Worm (Caenorhabditis elegans) whole organism, L2 larva: Measurements from ENCODE around the gene nmgp-1.

Experiments
- F13H6.1 ChIP-seq: sonication (generic microtip); optimal IDR thresholded peaks from 2 replicates; lab custom pipeline; 2016; ENCODE audit warnings: missing genetic modification characterization, missing compliant biosample characterization
- R02D3.7 ChIP-seq: fragments of 150-350 bp; optimal IDR thresholded peaks from 2 replicates; lab custom pipeline; 2014; ENCODE audit warnings: missing biosample characterization, missing genetic modification characterization
- alr-1 ChIP-seq: fragments of 150-350 bp; optimal IDR thresholded peaks from 2 replicates; lab custom pipeline; 2014; ENCODE audit warnings: missing biosample characterization, missing genetic modification characterization
- aly-2 ChIP-seq: fragments of 150-350 bp; optimal IDR thresholded peaks from 2 replicates; lab custom pipeline; 2014; ENCODE audit warnings: missing biosample characterization, missing genetic modification characterization
- ama-1 ChIP-seq: fragments of 150-350 bp; optimal IDR thresholded peaks from 2 replicates; lab custom pipeline; 2018; ENCODE audit warnings: inconsistent platforms
- blmp-1 ChIP-seq: sonication (generic microtip); optimal IDR thresholded peaks from 2 replicates; lab custom pipeline; 2017; ENCODE audit warnings: missing genetic modification characterization, mild to moderate bottlenecking, missing compliant biosample characterization, antibody characterized with exemption, moderate library complexity; ENCODE audit not compliant: insufficient read depth
- crh-2 ChIP-seq: sonication (generic microtip); optimal IDR thresholded peaks from 2 replicates; lab custom pipeline; 2017; ENCODE audit warnings: missing biosample characterization, missing genetic modification characterization
- elt-1 ChIP-seq: fragments of 150-350 bp; optimal IDR thresholded peaks from 2 replicates; lab custom pipeline; 2014; ENCODE audit warnings: missing biosample characterization, missing genetic modification characterization
- lin-39 ChIP-seq: fragments of 150-350 bp; optimal IDR thresholded peaks from 2 replicates; lab custom pipeline; 2014; ENCODE audit warnings: missing biosample characterization, missing genetic modification reagents, missing genetic modification characterization
- mbf-1 ChIP-seq: sonication (generic microtip); optimal IDR thresholded peaks from 2 replicates; lab custom pipeline; 2017; ENCODE audit warnings: missing biosample characterization, missing genetic modification characterization
- nhr-11 ChIP-seq: fragments of 150-350 bp; optimal IDR thresholded peaks from 2 replicates; lab custom pipeline; 2014; ENCODE audit warnings: missing biosample characterization, missing genetic modification characterization
- skn-1 ChIP-seq: sonication (generic microtip); optimal IDR thresholded peaks from 2 replicates; lab custom pipeline; 2017; ENCODE audit warnings: missing biosample characterization, missing genetic modification characterization
- unc-62 ChIP-seq: fragments of 150-350 bp; optimal IDR thresholded peaks from 2 replicates; lab custom pipeline; 2014; ENCODE audit warnings: missing biosample characterization, missing genetic modification reagents, missing genetic modification characterization
- ztf-11 ChIP-seq: sonication (generic microtip); optimal IDR thresholded peaks from 2 replicates; lab custom pipeline; 2017; ENCODE audit warnings: missing biosample characterization, missing genetic modification characterization

- TF ChIP-seq elt-1 (tag; lab: Kevin White, UChicago) = no peak
- TF ChIP-seq unc-62 = no peak
- TF ChIP-seq aly-2 (tag; lab: Kevin White, UChicago) = no peak
- TF ChIP-seq ztf-11 (tag; lab: Kevin White, UChicago) = no peak
- no peak for TF ChIP-seq mbf-1 (tag; lab: Kevin White, UChicago)
- TF ChIP-seq ama-1 (lab: Kevin White, UChicago) = peak; percentile 23
- no peak for TF ChIP-seq alr-1 (tag; lab: Kevin White, UChicago)
- peak; percentile 65 for TF ChIP-seq F13H6.1
- no peak for TF ChIP-seq lin-39 (tag; lab: Kevin White, UChicago)
- peak; percentile 89 for TF ChIP-seq crh-2 (tag; lab: Kevin White, UChicago)
- no peak for TF ChIP-seq R02D3.7 (tag; lab: Kevin White, UChicago)
- TF ChIP-seq nhr-11 = no peak
- no peak for TF ChIP-seq skn-1 (tag; lab: Kevin White, UChicago)
- no peak for TF ChIP-seq blmp-1 (tag; lab: Kevin White, UChicago)
These were observed 9.7 kb upstream of the nmgp-1 start, which contains the start of gene phb-2 for ce11 chrII:6250782-6251461.
